Fruit fly (Drosophila melanogaster): Measurements from ENCODE around the gene CG5001.

Gene CG5001

DNA sequence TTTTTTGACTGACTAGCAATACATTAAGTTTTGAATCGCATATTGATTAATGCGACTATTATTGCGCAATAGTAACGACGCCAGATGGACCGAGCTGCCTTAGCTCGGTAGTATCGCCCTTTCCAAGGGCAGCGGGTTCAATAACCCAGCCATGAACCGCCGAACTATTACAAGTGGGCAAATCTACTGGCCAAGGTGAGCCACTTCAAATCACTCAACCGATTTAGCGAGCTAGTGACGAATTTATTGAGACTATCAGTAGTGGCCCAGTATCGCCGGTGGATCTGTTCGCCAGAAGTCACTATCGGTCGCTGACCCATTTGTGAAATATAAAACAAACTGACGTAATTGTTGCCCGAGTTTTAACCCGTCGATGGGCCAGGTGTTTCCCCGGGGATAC lies 32.9 kb downstream of the CG5001 start (continued):
- TF ChIP-seq CkIIα-i1 (GFP tag; IDR thresholded peaks at IDR 0.05) (no peak), zfh2 (GFP tag; optimal IDR thresholded peaks at IDR 0.05) (no peak), chinmo (GFP tag; IDR thresholded peaks at IDR 0.05; ENCODE audit: partially characterized antibody) (0 out of 4 replicates have a peak, but pooled peaks have one; percentile 44), CG13775 (GFP tag; optimal IDR thresholded peaks at IDR 0.05) (no peak), CG17912 (GFP tag; optimal IDR thresholded peaks at IDR 0.05) (no peak), CG16863 (GFP tag; optimal IDR thresholded peaks at IDR 0.05) (no peak), CHES-1-like (GFP tag; optimal IDR thresholded peaks at IDR 0.05) (no peak), Meics (GFP tag; optimal IDR thresholded peaks at IDR 0.05) (peak; percentile 81), caup (GFP tag; optimal IDR thresholded peaks at IDR 0.05; ENCODE audit: severe bottlenecking) (no peak), knrl (GFP tag; IDR thresholded peaks at IDR 0.05; ENCODE audit: partially characterized antibody) (0 out of 3 replicates have a peak, but pooled peaks have one; percentile 14), pros (GFP tag; optimal IDR thresholded peaks at IDR 0.05) (no peak), nerfin-1 (tag; optimal IDR thresholded peaks at IDR 0.05) (no peak), CG17328 (GFP tag; IDR thresholded peaks at IDR 0.05) (no peak), Ets97D (GFP tag; optimal IDR thresholded peaks at IDR 0.05) (no peak), Oaz (GFP tag; IDR thresholded peaks at IDR 0.05) (no peak), pita (GFP tag; optimal IDR thresholded peaks at IDR 0.05) (no peak), Dfd (GFP tag; optimal IDR thresholded peaks at IDR 0.05) (no peak), CG1024 (GFP tag; IDR thresholded peaks at IDR 0.05) (no peak), vfl (GFP tag; optimal IDR thresholded peaks at IDR 0.05) (no peak), CG6791 (GFP tag; IDR thresholded peaks at IDR 0.05; ENCODE audit: partially characterized antibody) (no peak), CG16815 (GFP tag; optimal IDR thresholded peaks at IDR 0.05) (no peak), zen2 (GFP tag; IDR thresholded peaks at IDR 0.05; ENCODE audit: partially characterized antibody) (no peak), Ptx1 (GFP tag; IDR thresholded peaks at IDR 0.05) (no peak), CG11247 (GFP tag; IDR thresholded peaks at IDR 0.05) (no peak)

DNA sequence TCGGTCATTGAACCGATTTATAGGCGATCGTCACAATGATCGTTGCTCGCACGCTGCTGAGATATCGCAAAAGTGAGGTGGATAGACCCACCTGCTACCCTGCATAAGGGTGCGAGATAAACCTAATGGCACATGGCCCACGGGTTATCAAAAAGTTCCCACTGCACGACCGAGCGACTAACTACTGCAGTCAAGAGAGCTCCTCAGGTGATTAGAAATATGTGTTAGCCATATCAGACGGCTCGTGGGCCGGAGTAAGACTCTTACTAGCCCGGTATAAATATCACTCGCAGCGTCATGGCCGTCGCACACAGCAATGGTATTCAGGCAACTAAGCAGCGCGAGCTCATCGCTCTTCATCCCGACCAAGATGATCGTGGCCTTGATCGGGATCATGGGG lies 33.4 kb downstream of the CG5001 start, which contains the start of gene CG42329:
CG42329 (plus strand) TSS at position 301 of the 400 bp plus-strand sequence.
- no peak for TF ChIP-seq toy (GFP tag; IDR thresholded peaks at IDR 0.05)
- TF ChIP-seq D19B (GFP tag; optimal IDR thresholded peaks at IDR 0.05), result peak; percentile 16
- TF ChIP-seq CG13894 (tag; optimal IDR thresholded peaks at IDR 0.05), result no peak
- no peak for TF ChIP-seq Hr78 (GFP tag; optimal IDR thresholded peaks at IDR 0.05)

DNA sequence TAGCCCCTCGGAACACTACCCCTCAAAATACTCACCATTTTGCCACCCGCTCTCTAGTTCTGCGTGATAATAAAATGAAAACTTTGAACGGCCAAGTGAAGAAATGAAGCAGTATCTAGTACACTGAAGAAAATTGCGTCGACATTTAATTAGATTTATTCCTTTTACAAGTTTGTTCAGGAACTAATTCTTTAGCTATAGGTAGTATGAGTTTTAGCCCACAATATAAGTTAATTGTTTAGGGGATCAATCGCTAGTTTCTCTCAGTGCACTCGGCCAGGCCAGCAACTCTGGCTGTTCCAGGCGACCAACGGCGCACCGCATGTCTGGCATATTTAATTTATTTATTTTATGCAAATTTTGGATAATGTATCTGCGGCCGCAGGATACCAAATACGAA lies 45.1 kb downstream of the CG5001 start:
- TF ChIP-seq seq (GFP tag; IDR thresholded peaks at IDR 0.05) (no peak), br (optimal IDR thresholded peaks at IDR 0.05) (no peak), sc (optimal IDR thresholded peaks at IDR 0.05) (no peak), sc (GFP tag; optimal IDR thresholded peaks at IDR 0.05) (no peak), CG10543 (GFP tag; optimal IDR thresholded peaks at IDR 0.05) (no peak), gro (GFP tag; optimal IDR thresholded peaks at IDR 0.05) (no peak), CG11723 (GFP tag; optimal IDR thresholded peaks at IDR 0.05) (no peak), CG13775 (GFP tag; optimal IDR thresholded peaks at IDR 0.05) (no peak), nau (GFP tag; optimal IDR thresholded peaks at IDR 0.05) (no peak), jigr1 (GFP tag; IDR thresholded peaks at IDR 0.05) (no peak), Doc3 (GFP tag; IDR thresholded peaks at IDR 0.05; ENCODE audit: partially characterized antibody) (no peak), Dll (GFP tag; IDR thresholded peaks at IDR 0.05; ENCODE audit: partially characterized antibody) (no peak), CG31388 (GFP tag; optimal IDR thresholded peaks at IDR 0.05) (no peak), CG18764 (GFP tag; optimal IDR thresholded peaks at IDR 0.05) (no peak), zfh1 (GFP tag; IDR thresholded peaks at IDR 0.05) (peak; percentile 61; the same call in 1 of the 3 replicates), Awh (GFP tag; IDR thresholded peaks at IDR 0.05) (no peak), CG6175 (GFP tag; IDR thresholded peaks at IDR 0.05) (no peak), lab (GFP tag; optimal IDR thresholded peaks at IDR 0.05) (peak; percentile 66), CG11456 (GFP tag; IDR thresholded peaks at IDR 0.05) (no peak), PHDP (tag; optimal IDR thresholded peaks at IDR 0.05) (peak; percentile 44), Nf-YA (GFP tag; IDR thresholded peaks at IDR 0.05) (peak; percentile 24; the same call in 1 of the 2 replicates), Bteb2 (GFP tag; optimal IDR thresholded peaks at IDR 0.05) (no peak), NK7.1 (GFP tag; optimal IDR thresholded peaks at IDR 0.05) (no peak)

All from whole organism, embryonic.